Fruit fly (Drosophila melanogaster): ENCODE results near the gene Osi17.

Gene Osi17

DNA sequence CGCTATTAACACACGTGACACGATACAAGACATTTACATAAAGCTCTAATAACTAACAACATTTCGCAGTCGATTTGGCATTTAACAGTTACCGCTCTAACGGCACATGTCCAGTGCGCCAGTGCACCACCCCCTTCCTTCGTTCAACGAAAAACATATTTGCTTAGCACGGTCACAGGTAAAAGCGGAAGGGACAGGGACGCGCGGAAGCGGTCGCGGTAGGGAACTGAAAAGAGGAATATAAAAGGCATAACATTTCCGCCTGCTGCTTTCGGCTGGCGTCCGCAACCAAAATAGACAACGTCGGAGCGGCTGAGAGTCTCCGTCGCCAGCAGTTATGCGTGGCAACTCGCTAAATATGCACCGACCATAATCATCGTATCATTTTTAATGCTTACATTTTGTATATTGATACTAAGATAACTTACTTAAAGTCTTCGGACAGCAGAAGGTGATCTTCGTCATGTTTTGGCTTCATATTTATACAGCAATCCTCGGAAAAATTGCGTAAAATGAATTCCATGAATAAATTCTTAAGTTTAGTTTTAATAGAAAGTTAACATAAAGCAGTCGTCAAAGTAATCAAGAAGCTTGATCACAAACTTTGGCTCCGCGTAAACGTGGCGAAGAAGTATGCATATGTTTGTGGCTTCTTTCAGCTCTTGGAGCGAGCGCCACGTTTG is 40.3 kb downstream of the Osi17 start (continued):
- no peak for TF ChIP-seq Met (GFP tag; optimal IDR thresholded peaks at IDR 0.05)
- TF ChIP-seq CG8119 (GFP tag; IDR thresholded peaks at IDR 0.05), result peak; percentile 69
- TF ChIP-seq CG11902 (GFP tag; optimal IDR thresholded peaks at IDR 0.05), result no peak
- TF ChIP-seq CG6808 (GFP tag; optimal IDR thresholded peaks at IDR 0.05), result peak; percentile 42
- TF ChIP-seq ss (GFP tag; optimal IDR thresholded peaks at IDR 0.05), result no peak

DNA sequence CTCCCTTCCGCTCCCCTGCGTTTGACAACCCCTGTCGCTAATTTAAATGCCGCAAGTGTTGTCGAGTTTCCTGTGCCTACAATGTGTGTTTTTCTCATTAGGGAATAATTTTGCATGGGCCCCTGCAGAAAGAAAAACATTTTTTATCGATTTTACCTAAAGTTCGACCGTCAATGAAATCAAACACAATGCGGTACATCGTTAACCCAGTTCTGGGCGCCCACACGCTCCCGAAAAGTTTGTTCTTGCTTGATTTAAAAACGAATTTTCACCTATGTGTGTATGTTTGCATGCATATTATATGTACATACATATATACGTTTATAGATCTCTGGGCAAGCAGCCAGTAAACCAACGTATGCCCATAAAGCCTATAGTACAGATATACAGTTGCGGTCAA is 40.9 kb downstream of the Osi17 start:
- TF ChIP-seq CG6808 (GFP tag; optimal IDR thresholded peaks at IDR 0.05) (no peak), Eip93F (GFP tag; optimal IDR thresholded peaks at IDR 0.05) (no peak), CG9139 (GFP tag; optimal IDR thresholded peaks at IDR 0.05) (no peak), CG15336 (GFP tag; IDR thresholded peaks at IDR 0.05) (no peak), dac (GFP tag; optimal IDR thresholded peaks at IDR 0.05) (no peak)

DNA sequence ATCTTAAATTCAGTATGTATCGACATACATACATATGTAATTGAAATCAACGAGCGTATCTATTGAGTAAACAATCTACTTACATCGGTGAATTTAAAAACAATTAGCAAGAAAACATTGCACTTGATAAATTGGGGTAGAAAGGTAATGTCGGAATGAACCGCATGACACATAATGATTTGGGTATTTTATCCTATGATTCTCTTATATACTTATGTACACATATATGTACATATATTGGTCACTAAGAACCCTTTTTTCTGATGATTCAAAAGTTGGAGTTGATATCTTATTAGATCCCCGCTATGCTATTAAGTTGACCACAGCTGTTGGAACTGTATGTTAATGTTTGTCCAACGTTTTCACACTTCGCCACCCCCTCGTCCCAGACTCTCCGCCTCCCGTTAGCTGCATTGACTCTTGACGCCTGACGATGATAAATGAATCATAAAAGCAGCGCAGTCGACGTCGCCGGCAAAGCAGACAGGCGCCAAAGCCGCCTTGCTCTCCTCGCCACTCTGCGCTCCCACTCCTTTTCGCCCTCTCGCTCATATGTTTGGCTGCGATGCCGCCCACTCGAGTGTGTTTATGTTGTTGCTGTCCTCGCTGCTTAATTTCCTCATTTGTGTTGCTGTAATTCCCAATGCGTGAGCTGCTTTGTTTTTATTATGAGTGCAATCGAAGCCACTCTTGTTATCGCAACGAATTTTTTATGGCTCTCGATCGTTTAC is 41.5 kb downstream of the Osi17 start:
- no peak for TF ChIP-seq CG11902 (GFP tag; optimal IDR thresholded peaks at IDR 0.05)
- peak; percentile 53; the same call in 1 of the 3 replicates for TF ChIP-seq eg (GFP tag; IDR thresholded peaks at IDR 0.05)
- peak; percentile 48 for TF ChIP-seq topi (GFP tag; optimal IDR thresholded peaks at IDR 0.05)
- peak; percentile 57 for TF ChIP-seq OdsH (GFP tag; optimal IDR thresholded peaks at IDR 0.05)
- no peak for TF ChIP-seq Sox15 (GFP tag; optimal IDR thresholded peaks at IDR 0.05)
- peak; percentile 64 for TF ChIP-seq CG6276 (GFP tag; optimal IDR thresholded peaks at IDR 0.05)
- TF ChIP-seq pdm3 (GFP tag; optimal IDR thresholded peaks at IDR 0.05), result peak; percentile 64
- no peak for TF ChIP-seq Ets21C (GFP tag; optimal IDR thresholded peaks at IDR 0.05)
- peak; percentile 34 for TF ChIP-seq Lpt (GFP tag; optimal IDR thresholded peaks at IDR 0.05)
- TF ChIP-seq esn (GFP tag; optimal IDR thresholded peaks at IDR 0.05), result peak; percentile 42
- TF ChIP-seq CG9139 (GFP tag; optimal IDR thresholded peaks at IDR 0.05), result no peak
- peak; percentile 13 for TF ChIP-seq CG6792 (GFP tag; optimal IDR thresholded peaks at IDR 0.05)
- TF ChIP-seq Hr39 (GFP tag; optimal IDR thresholded peaks at IDR 0.05), result peak; percentile 26
- TF ChIP-seq CG4318 (GFP tag; optimal IDR thresholded peaks at IDR 0.05), result peak; percentile 47
- TF ChIP-seq dac (GFP tag; optimal IDR thresholded peaks at IDR 0.05), result no peak
- TF ChIP-seq Blimp-1 (GFP tag; optimal IDR thresholded peaks at IDR 0.05), result no peak
- peak; percentile 63 for TF ChIP-seq Hr4 (GFP tag; optimal IDR thresholded peaks at IDR 0.05)
- TF ChIP-seq CG11294 (GFP tag; IDR thresholded peaks at IDR 0.05), result no peak
- peak; percentile 8 for TF ChIP-seq CG6808 (GFP tag; optimal IDR thresholded peaks at IDR 0.05)
- peak; percentile 88 for TF ChIP-seq Eip78C (GFP tag)
- TF ChIP-seq Eip93F (GFP tag; optimal IDR thresholded peaks at IDR 0.05), result no peak
- peak in 1 of 2 experiments; percentile 5 for TF ChIP-seq ss (GFP tag; optimal IDR thresholded peaks at IDR 0.05)
- peak in 1 of 2 experiments; percentile 49 for TF ChIP-seq salr (GFP tag; optimal IDR thresholded peaks at IDR 0.05)
- TF ChIP-seq CG10669 (GFP tag; optimal IDR thresholded peaks at IDR 0.05), result peak; percentile 31
- peak; percentile 39 for TF ChIP-seq Ets96B (tag; optimal IDR thresholded peaks at IDR 0.05)
- TF ChIP-seq CG6854 (GFP tag; optimal IDR thresholded peaks at IDR 0.05), result no peak
- no peak for TF ChIP-seq CG6163 (GFP tag; IDR thresholded peaks at IDR 0.05)
- TF ChIP-seq lz (GFP tag; optimal IDR thresholded peaks at IDR 0.05), result peak; percentile 18
- TF ChIP-seq CG10631 (GFP tag; optimal IDR thresholded peaks at IDR 0.05), result peak; percentile 35
- TF ChIP-seq CG8632 (GFP tag; optimal IDR thresholded peaks at IDR 0.05), result no peak
- peak; percentile 44; the same call in 1 of the 2 replicates for TF ChIP-seq Gug (GFP tag; IDR thresholded peaks at IDR 0.05)
- no peak for TF ChIP-seq Hr38 (GFP tag; optimal IDR thresholded peaks at IDR 0.05)
- peak; percentile 56; the same call in 1 of the 3 replicates for TF ChIP-seq CG8119 (GFP tag; IDR thresholded peaks at IDR 0.05)
- peak; percentile 22 for TF ChIP-seq CG34406 (GFP tag; optimal IDR thresholded peaks at IDR 0.05)
- TF ChIP-seq CG3919 (GFP tag; optimal IDR thresholded peaks at IDR 0.05), result no peak
- no peak for TF ChIP-seq svp (GFP tag)
- peak; percentile 27 for TF ChIP-seq CG31627 (GFP tag; optimal IDR thresholded peaks at IDR 0.05)
- no peak for TF ChIP-seq CG7368 (GFP tag; optimal IDR thresholded peaks at IDR 0.05)
- peak; percentile 7 for TF ChIP-seq Sox102F (GFP tag; optimal IDR thresholded peaks at IDR 0.05)
- TF ChIP-seq vri (GFP tag; optimal IDR thresholded peaks at IDR 0.05), result no peak
- TF ChIP-seq CG11762 (GFP tag; optimal IDR thresholded peaks at IDR 0.05; ENCODE audit: insufficient read depth), result peak; percentile 20
- TF ChIP-seq Met (GFP tag; optimal IDR thresholded peaks at IDR 0.05), result peak; percentile 10
- peak; percentile 22 for TF ChIP-seq Smox (GFP tag; optimal IDR thresholded peaks at IDR 0.05)

Data from whole organism, prepupa.